Worm (Caenorhabditis elegans) whole organism, L4 larva: ENCODE measurements around the gene tag-196.

Experiments
- F10B5.3 ChIP-seq: sonication (generic microtip); optimal IDR thresholded peaks from 2 replicates; lab custom pipeline; 2016; ENCODE audit warnings: mild to moderate bottlenecking, missing genetic modification characterization, missing compliant biosample characterization
- F26F4.8 ChIP-seq: fragments of 200-800 bp; sonication (Bioruptor generic); conservative IDR thresholded peaks from 2 replicates; pipeline ENCODE4 v1.3.6; 2022; ENCODE audit warnings: missing genetic modification characterization, missing compliant biosample characterization
- F37D6.2 ChIP-seq: sonication (generic microtip); optimal IDR thresholded peaks from 2 replicates; lab custom pipeline; 2016; ENCODE audit warnings: mild to moderate bottlenecking, missing genetic modification characterization, missing compliant biosample characterization
- F44E2.7 ChIP-seq: fragments of 200-800 bp; sonication (Bioruptor generic); IDR thresholded peaks from 2 replicates; pipeline ENCODE4 v2.1.2; 2022; ENCODE audit warnings: missing genetic modification characterization, missing compliant biosample characterization
- F49E8.2 ChIP-seq: sonication (generic microtip); optimal IDR thresholded peaks from 2 replicates; lab custom pipeline; 2016; ENCODE audit warnings: missing compliant biosample characterization, mild to moderate bottlenecking, missing genetic modification characterization, borderline replicate concordance
- R02D3.7 ChIP-seq: fragments of 150-350 bp; sonication (generic microtip); optimal IDR thresholded peaks from 3 replicates; lab custom pipeline; 2014; ENCODE audit warnings: missing biosample characterization, missing genetic modification characterization
- T20F7.1 ChIP-seq: fragments of 200-800 bp; sonication (Bioruptor generic); optimal IDR thresholded peaks from 2 replicates; lab custom pipeline; 2018; ENCODE audit warnings: mild to moderate bottlenecking, missing genetic modification characterization, missing compliant biosample characterization
- Y5F2A.4 ChIP-seq: fragments of 200-800 bp; sonication (Bioruptor generic); optimal IDR thresholded peaks from 2 replicates; lab custom pipeline; 2018; ENCODE audit warnings: mild to moderate bottlenecking, missing genetic modification characterization, missing compliant biosample characterization
- Y75B8A.6 ChIP-seq: fragments of 200-800 bp; sonication (Bioruptor generic); IDR thresholded peaks from 2 replicates; pipeline ENCODE4 v1.3.6; 2022; ENCODE audit warnings: missing genetic modification reagents, missing genetic modification characterization, missing compliant biosample characterization
- ZK337.2 ChIP-seq: fragments of 200-800 bp; sonication (Bioruptor generic); IDR thresholded peaks from 2 replicates; pipeline ENCODE4 v1.3.6; 2022; ENCODE audit warnings: missing genetic modification reagents, missing genetic modification characterization, missing compliant biosample characterization
- aly-2 ChIP-seq: sonication (generic microtip); optimal IDR thresholded peaks from 2 replicates; lab custom pipeline; 2018; ENCODE audit warnings: missing biosample characterization, missing genetic modification characterization
- ama-1 ChIP-seq: fragments of 150-350 bp; optimal IDR thresholded peaks from 2 replicates; lab custom pipeline; 2014; ENCODE audit warnings: inconsistent platforms, mixed read lengths
- arid-1 ChIP-seq: fragments of 200-800 bp; sonication (Bioruptor generic); conservative IDR thresholded peaks from 2 replicates; pipeline ENCODE4 v1.3.6; 2022; ENCODE audit warnings: missing genetic modification reagents, missing genetic modification characterization, missing compliant biosample characterization
- ceh-32 ChIP-seq: sonication (generic microtip); optimal IDR thresholded peaks from 2 replicates; lab custom pipeline; 2016; ENCODE audit warnings: mild to moderate bottlenecking, missing genetic modification characterization, missing compliant biosample characterization; ENCODE audit not compliant: poor library complexity
- ceh-44 ChIP-seq: fragments of 200-800 bp; sonication (Bioruptor generic); IDR thresholded peaks from 2 replicates; pipeline ENCODE4 v1.3.6; 2022; ENCODE audit warnings: missing genetic modification reagents, missing genetic modification characterization, missing compliant biosample characterization
- ceh-62 ChIP-seq: sonication (generic microtip); optimal IDR thresholded peaks from 2 replicates; lab custom pipeline; 2017; ENCODE audit warnings: missing biosample characterization, missing genetic modification characterization
- ceh-82 ChIP-seq: sonication (generic microtip); optimal IDR thresholded peaks from 2 replicates; lab custom pipeline; 2017; ENCODE audit warnings: missing biosample characterization, missing genetic modification characterization
- cey-2 ChIP-seq: sonication (generic microtip); optimal IDR thresholded peaks from 3 replicates; lab custom pipeline; 2017; ENCODE audit warnings: missing genetic modification characterization, mild to moderate bottlenecking, missing compliant biosample characterization, antibody characterized with exemption, borderline replicate concordance; ENCODE audit not compliant: insufficient read depth
- daf-16 ChIP-seq, 3 experiments: sonication (generic microtip); optimal IDR thresholded peaks; 2 replicates each; lab custom pipeline; 2016 to 2017; ENCODE audit warnings: missing genetic modification characterization in 3 of 3, missing genetic modification reagents in 3 of 3, mild to moderate bottlenecking in 2 of 3, missing compliant biosample characterization in 2 of 3, missing biosample characterization in 1 of 3, moderate library complexity in 1 of 3
- dmd-9 ChIP-seq: fragments of 200-800 bp; sonication (Bioruptor generic); IDR thresholded peaks from 2 replicates; pipeline ENCODE4 v1.3.6; 2022; ENCODE audit warnings: missing genetic modification reagents, missing genetic modification characterization, missing compliant biosample characterization
- egl-27 ChIP-seq: sonication (generic microtip); optimal IDR thresholded peaks from 3 replicates; lab custom pipeline; 2017; ENCODE audit warnings: missing biosample characterization, missing genetic modification reagents, missing genetic modification characterization
- egl-43 ChIP-seq: fragments of 200-800 bp; sonication (Bioruptor generic); IDR thresholded peaks from 2 replicates; pipeline ENCODE4 v1.3.6; 2022; ENCODE audit warnings: missing genetic modification reagents, missing genetic modification characterization, missing compliant biosample characterization
- fos-1 ChIP-seq: fragments of 150-350 bp; optimal IDR thresholded peaks from 2 replicates; lab custom pipeline; 2014; ENCODE audit warnings: missing biosample characterization, missing genetic modification characterization
- gei-8 ChIP-seq: fragments of 200-800 bp; sonication (Bioruptor generic); optimal IDR thresholded peaks from 2 replicates; lab custom pipeline; 2018; ENCODE audit warnings: mild to moderate bottlenecking, missing genetic modification characterization, missing compliant biosample characterization
- jun-1 ChIP-seq: fragments of 150-350 bp; optimal IDR thresholded peaks from 2 replicates; lab custom pipeline; 2014; ENCODE audit warnings: missing biosample characterization, missing genetic modification reagents, missing genetic modification characterization
- lin-1 ChIP-seq: fragments of 200-800 bp; sonication (Bioruptor generic); IDR thresholded peaks from 2 replicates; pipeline ENCODE4 v1.3.6; 2022; ENCODE audit warnings: missing genetic modification reagents, missing genetic modification characterization, missing compliant biosample characterization
- lin-15B ChIP-seq: fragments of 150-350 bp; sonication (generic microtip); optimal IDR thresholded peaks from 3 replicates; lab custom pipeline; 2014; ENCODE audit warnings: missing biosample characterization, missing genetic modification characterization
- lin-29 ChIP-seq: fragments of 200-800 bp; sonication (Bioruptor generic); IDR thresholded peaks from 2 replicates; pipeline ENCODE4 v1.3.6; 2022; ENCODE audit warnings: missing genetic modification reagents, missing genetic modification characterization, missing compliant biosample characterization
- lin-39 ChIP-seq: fragments of 150-350 bp; optimal IDR thresholded peaks from 2 replicates; lab custom pipeline; 2014; ENCODE audit warnings: missing biosample characterization, missing genetic modification reagents, missing genetic modification characterization
- lsy-2 ChIP-seq, 2 experiments: fragments of 150-350 bp in 1 of 2; sonication (generic microtip) in 1 of 2; optimal IDR thresholded peaks; 2 replicates each; lab custom pipeline; 2014 to 2017; ENCODE audit warnings: missing biosample characterization in 2 of 2, missing genetic modification characterization in 2 of 2
- mep-1 ChIP-seq: fragments of 150-350 bp; sonication (generic microtip); optimal IDR thresholded peaks from 3 replicates; lab custom pipeline; 2014; ENCODE audit warnings: missing biosample characterization, missing genetic modification characterization
- mes-2 ChIP-seq: sonication (generic microtip); optimal IDR thresholded peaks from 2 replicates; lab custom pipeline; 2016; ENCODE audit warnings: missing genotype, mild to moderate bottlenecking, missing genetic modification characterization, missing compliant biosample characterization; ENCODE audit not compliant: poor library complexity, severe bottlenecking
- mxl-3 ChIP-seq: fragments of 200-800 bp; sonication (Bioruptor generic); optimal IDR thresholded peaks from 2 replicates; lab custom pipeline; 2018; ENCODE audit warnings: mild to moderate bottlenecking, missing genetic modification characterization, missing compliant biosample characterization
- nhr-111 ChIP-seq: fragments of 200-800 bp; sonication (Bioruptor generic); optimal IDR thresholded peaks from 2 replicates; lab custom pipeline; 2018; ENCODE audit warnings: mild to moderate bottlenecking, missing genetic modification characterization, missing compliant biosample characterization
- nhr-237 ChIP-seq: sonication (generic microtip); optimal IDR thresholded peaks from 2 replicates; lab custom pipeline; 2017; ENCODE audit warnings: missing biosample characterization, missing genetic modification characterization
- nhr-25 ChIP-seq: sonication (generic microtip); optimal IDR thresholded peaks from 2 replicates; lab custom pipeline; 2017; ENCODE audit warnings: missing genetic modification characterization, mild to moderate bottlenecking, missing compliant biosample characterization, antibody characterized with exemption, moderate library complexity, borderline replicate concordance; ENCODE audit not compliant: insufficient read depth
- nhr-41 ChIP-seq: fragments of 200-800 bp; sonication (Bioruptor generic); IDR thresholded peaks from 2 replicates; pipeline ENCODE4 v1.3.6; 2022; ENCODE audit warnings: missing genetic modification reagents, missing genetic modification characterization, missing compliant biosample characterization
- nhr-48 ChIP-seq: sonication (generic microtip); optimal IDR thresholded peaks from 2 replicates; lab custom pipeline; 2016; ENCODE audit warnings: mild to moderate bottlenecking, missing genetic modification characterization, missing compliant biosample characterization
- nhr-76 ChIP-seq: fragments of 150-350 bp; optimal IDR thresholded peaks from 2 replicates; lab custom pipeline; 2014; ENCODE audit warnings: missing biosample characterization, missing genetic modification characterization
- php-3 ChIP-seq: fragments of 200-800 bp; sonication (Bioruptor generic); IDR thresholded peaks from 2 replicates; pipeline ENCODE4 v1.3.6; 2022; ENCODE audit warnings: missing genetic modification reagents, missing genetic modification characterization, missing compliant biosample characterization
- pqm-1 ChIP-seq: sonication (generic microtip); optimal IDR thresholded peaks from 2 replicates; lab custom pipeline; 2017; ENCODE audit warnings: missing biosample characterization, missing genetic modification characterization
- rbr-2 ChIP-seq: sonication (generic microtip); optimal IDR thresholded peaks from 2 replicates; lab custom pipeline; 2016; ENCODE audit warnings: missing genotype, missing genetic modification characterization, missing compliant biosample characterization
- skn-1 ChIP-seq: fragments of 150-350 bp; optimal IDR thresholded peaks from 2 replicates; lab custom pipeline; 2014; ENCODE audit warnings: missing biosample characterization, missing genetic modification characterization
- tag-97 ChIP-seq: fragments of 200-800 bp; sonication (Bioruptor generic); IDR thresholded peaks from 2 replicates; pipeline ENCODE4 v1.3.6; 2022; ENCODE audit warnings: missing genetic modification characterization, missing compliant biosample characterization
- unc-39 ChIP-seq: sonication (generic microtip); optimal IDR thresholded peaks from 2 replicates; lab custom pipeline; 2017; ENCODE audit warnings: missing biosample characterization, missing genetic modification characterization
- unc-62 ChIP-seq, 3 experiments: fragments of 150-350 bp in 1 of 3; sonication (generic microtip); optimal IDR thresholded peaks in 2 of 3; peaks in 1 of 3; 1 replicate in 1 of 3; 2 replicates in 2 of 3; lab custom pipeline; 2014 to 2017; ENCODE audit warnings: missing biosample characterization in 3 of 3, missing genetic modification characterization in 3 of 3, missing genetic modification reagents in 3 of 3, missing genotype in 1 of 3
- vab-7 ChIP-seq: fragments of 200-800 bp; sonication (Bioruptor generic); IDR thresholded peaks from 2 replicates; pipeline ENCODE4 v1.3.6; 2022; ENCODE audit warnings: missing genetic modification reagents, missing genetic modification characterization, missing compliant biosample characterization
- zfp-2 ChIP-seq: sonication (generic microtip); optimal IDR thresholded peaks from 2 replicates; lab custom pipeline; 2016; ENCODE audit warnings: mild to moderate bottlenecking, missing genetic modification characterization, missing compliant biosample characterization
- ztf-7 ChIP-seq: fragments of 150-350 bp; optimal IDR thresholded peaks from 2 replicates; lab custom pipeline; 2014; ENCODE audit warnings: missing biosample characterization, missing genetic modification characterization

The tag-196 gene

ce11 chrV:8609776-8610529 is 15.2 kb downstream of the tag-196 start (continued):
- TF ChIP-seq aly-2 (no peak), daf-16 (GFP tag; optimal IDR thresholded peaks at IDR 0.05; lab: Kevin White, UChicago) (no peak), daf-16 (tag; optimal IDR thresholded peaks at IDR 0.05; lab: Kevin White, UChicago) (peak; percentile 15), T20F7.1 (GFP tag; lab: Kevin White, UChicago) (no peak), ceh-82 (tag; lab: Kevin White, UChicago) (no peak), php-3 (GFP tag; lab: Robert Waterston, UW) (no peak), F49E8.2 (tag; lab: Kevin White, UChicago) (no peak), F26F4.8 (GFP tag; lab: Robert Waterston, UW) (no peak), skn-1 (tag; lab: Kevin White, UChicago) (no peak), ceh-62 (no peak), dmd-9 (GFP tag; lab: Robert Waterston, UW) (no peak), lin-39 (tag; lab: Kevin White, UChicago) (no peak), pqm-1 (tag; lab: Kevin White, UChicago) (no peak), mep-1 (tag; lab: Kevin White, UChicago) (peak; percentile 30), arid-1 (no peak), Y5F2A.4 (GFP tag; lab: Kevin White, UChicago) (no peak), nhr-41 (GFP tag; lab: Robert Waterston, UW) (no peak), mxl-3 (peak; percentile 79), lsy-2 (tag; optimal IDR thresholded peaks at IDR 0.05; lab: Kevin White, UChicago) (no peak), gei-8 (no peak), nhr-76 (tag; lab: Kevin White, UChicago) (no peak), lin-15B (tag; lab: Kevin White, UChicago) (no peak), Y75B8A.6 (GFP tag; lab: Robert Waterston, UW) (no peak), lin-29 (GFP tag; lab: Robert Waterston, UW) (no peak), ztf-7 (no peak), tag-97 (no peak), mes-2 (peak; percentile 26), egl-43 (GFP tag; lab: Robert Waterston, UW) (peak; percentile 24; the same call in 1 of the 2 replicates), egl-27 (tag; lab: Kevin White, UChicago) (no peak), nhr-48 (tag; lab: Kevin White, UChicago) (no peak), zfp-2 (no peak), lin-1 (GFP tag; lab: Robert Waterston, UW) (0 out of 2 replicates have a peak, but pooled peaks have one; percentile 21), F44E2.7 (GFP tag; lab: Robert Waterston, UW) (no peak), ceh-32 (tag; lab: Kevin White, UChicago) (no peak), vab-7 (no peak), rbr-2 (tag; lab: Kevin White, UChicago) (peak; percentile 22), unc-62 (GFP tag; optimal IDR thresholded peaks at IDR 0.05 in 1 of 2; lab: Kevin White, UChicago) (peak in 1 of 2 experiments; percentile 80), unc-62 (tag; optimal IDR thresholded peaks at IDR 0.05; lab: Kevin White, UChicago) (no peak), nhr-25 (tag; lab: Kevin White, UChicago) (no peak), ama-1 (lab: Kevin White, UChicago) (no peak), F10B5.3 (tag; lab: Kevin White, UChicago) (no peak), unc-39 (tag; lab: Kevin White, UChicago) (no peak), cey-2 (tag; lab: Kevin White, UChicago) (no peak), nhr-111 (GFP tag; lab: Kevin White, UChicago) (no peak), jun-1 (no peak), fos-1 (no peak), ZK337.2 (no peak), ceh-44 (GFP tag; lab: Robert Waterston, UW) (no peak), R02D3.7 (tag; lab: Kevin White, UChicago) (no peak), F37D6.2 (tag; lab: Kevin White, UChicago) (no peak), nhr-237 (tag; lab: Kevin White, UChicago) (no peak)
